Worm (Caenorhabditis elegans): ENCODE results near the gene fut-5.
"Not testable (repeated sequence)": the region's sequence is repeated elsewhere in the genome, so short reads cannot be mapped to it uniquely, and the experiment has no call there.

ce11 chrII:4701482-4702119 is 34.1 kb upstream of the fut-5 start, which contains the start of gene unc-85:
- not testable (repeated sequence) for TF ChIP-seq unc-39, elt-3 (tag; optimal IDR thresholded peaks at IDR 0.05)
- peak; percentile 6 for TF ChIP-seq elt-1 (tag; optimal IDR thresholded peaks at IDR 0.05; ENCODE audit: borderline replicate concordance, insufficient read depth)
- TF ChIP-seq nhr-237 (tag; optimal IDR thresholded peaks at IDR 0.05), result peak; percentile 60
